Worm (Caenorhabditis elegans): ENCODE data around the gene ergi-1.

The ergi-1 gene

ce11 chrX:2058498-2059349 is 23.7 kb upstream of the ergi-1 start:
- peak; percentile 66; the same call in 1 of the 2 replicates for TF ChIP-seq flt-1 (GFP tag; IDR thresholded peaks at IDR 0.05)
- TF ChIP-seq klf-2 (GFP tag; conservative IDR thresholded peaks at IDR 0.05): 0 out of 2 replicates have a peak, but pooled peaks have one; percentile 52
- peak; percentile 77 for TF ChIP-seq tab-1 (GFP tag; IDR thresholded peaks at IDR 0.05)
- 0 out of 2 replicates have a peak, but pooled peaks have one; percentile 30 for TF ChIP-seq ztf-23 (GFP tag; IDR thresholded peaks at IDR 0.05)
- TF ChIP-seq ref-1 (GFP tag; conservative IDR thresholded peaks at IDR 0.05): 0 out of 2 replicates have a peak, but pooled peaks have one; percentile 25
- TF ChIP-seq T22C8.4 (GFP tag; IDR thresholded peaks at IDR 0.05): 0 out of 2 replicates have a peak, but pooled peaks have one; percentile 19

- TF ChIP-seq ztf-23 (GFP tag; IDR thresholded peaks at IDR 0.05) (0 out of 2 replicates have a peak, but pooled peaks have one; percentile 61), tab-1 (GFP tag; IDR thresholded peaks at IDR 0.05) (peak; percentile 81), flt-1 (GFP tag; IDR thresholded peaks at IDR 0.05) (peak; percentile 97), ref-1 (GFP tag; conservative IDR thresholded peaks at IDR 0.05) (peak; percentile 63; the same call in 1 of the 2 replicates)
These were observed 22.9 kb upstream of the ergi-1 start for ce11 chrX:2057828-2058418.

- 0 out of 2 replicates have a peak, but pooled peaks have one; percentile 25 for TF ChIP-seq ztf-23 (GFP tag; IDR thresholded peaks at IDR 0.05)
These were observed 21.8 kb upstream of the ergi-1 start for ce11 chrX:2056875-2057274.

ce11 chrX:2051602-2052001 is 16.5 kb upstream of the ergi-1 start, which contains the start of gene Y102A11A.1:
Gene Y102A11A.1 (plus strand): TSS chrX:2051824.
- no peak for TF ChIP-seq flt-1 (GFP tag; IDR thresholded peaks at IDR 0.05)
- no peak for TF ChIP-seq ztf-23 (GFP tag; IDR thresholded peaks at IDR 0.05)
- no peak for TF ChIP-seq cog-1 (tag; optimal IDR thresholded peaks at IDR 0.05)
- no peak for TF ChIP-seq T22C8.4 (GFP tag; IDR thresholded peaks at IDR 0.05)

ce11 chrX:2050212-2050611 is 15.1 kb upstream of the ergi-1 start:
- TF ChIP-seq cog-1 (tag; optimal IDR thresholded peaks at IDR 0.05) (no peak), ztf-23 (GFP tag; IDR thresholded peaks at IDR 0.05) (no peak), tab-1 (GFP tag; IDR thresholded peaks at IDR 0.05) (no peak), T22C8.4 (GFP tag; IDR thresholded peaks at IDR 0.05) (no peak), med-1 (GFP tag; optimal IDR thresholded peaks at IDR 0.05; ENCODE audit: insufficient read depth) (no peak), ztf-29 (GFP tag; IDR thresholded peaks at IDR 0.05) (no peak), flt-1 (GFP tag; IDR thresholded peaks at IDR 0.05) (no peak), klf-2 (GFP tag; conservative IDR thresholded peaks at IDR 0.05) (no peak), ref-1 (GFP tag; conservative IDR thresholded peaks at IDR 0.05) (no peak)

ce11 chrX:2048865-2049405 is 13.9 kb upstream of the ergi-1 start:
- no peak for TF ChIP-seq tab-1 (GFP tag; IDR thresholded peaks at IDR 0.05)
- TF ChIP-seq cog-1 (tag; optimal IDR thresholded peaks at IDR 0.05): no peak
- no peak for TF ChIP-seq flt-1 (GFP tag; IDR thresholded peaks at IDR 0.05)
- TF ChIP-seq T22C8.4 (GFP tag; IDR thresholded peaks at IDR 0.05): no peak
- no peak for TF ChIP-seq ztf-23 (GFP tag; IDR thresholded peaks at IDR 0.05)
- TF ChIP-seq ztf-29 (GFP tag; IDR thresholded peaks at IDR 0.05): no peak
- no peak for TF ChIP-seq med-1 (GFP tag; optimal IDR thresholded peaks at IDR 0.05; ENCODE audit: insufficient read depth)
- TF ChIP-seq klf-2 (GFP tag; conservative IDR thresholded peaks at IDR 0.05): no peak
- no peak for TF ChIP-seq ref-1 (GFP tag; conservative IDR thresholded peaks at IDR 0.05)

ce11 chrX:2047208-2047946 is 12.3 kb upstream of the ergi-1 start:
- TF ChIP-seq ztf-29 (GFP tag; IDR thresholded peaks at IDR 0.05): no peak
- no peak for TF ChIP-seq tab-1 (GFP tag; IDR thresholded peaks at IDR 0.05)
- no peak for TF ChIP-seq ref-1 (GFP tag; conservative IDR thresholded peaks at IDR 0.05)
- TF ChIP-seq klf-2 (GFP tag; conservative IDR thresholded peaks at IDR 0.05): no peak
- no peak for TF ChIP-seq flt-1 (GFP tag; IDR thresholded peaks at IDR 0.05)
- TF ChIP-seq med-1 (GFP tag; optimal IDR thresholded peaks at IDR 0.05; ENCODE audit: insufficient read depth): no peak
- no peak for TF ChIP-seq cog-1 (tag; optimal IDR thresholded peaks at IDR 0.05)
- no peak for TF ChIP-seq T22C8.4 (GFP tag; IDR thresholded peaks at IDR 0.05)
- TF ChIP-seq ztf-23 (GFP tag; IDR thresholded peaks at IDR 0.05): no peak

- peak; percentile 27 for TF ChIP-seq cog-1 (tag; optimal IDR thresholded peaks at IDR 0.05)
- no peak for TF ChIP-seq ztf-29 (GFP tag; IDR thresholded peaks at IDR 0.05)
- no peak for TF ChIP-seq klf-2 (GFP tag; conservative IDR thresholded peaks at IDR 0.05)
- TF ChIP-seq ref-1 (GFP tag; conservative IDR thresholded peaks at IDR 0.05): no peak
- TF ChIP-seq flt-1 (GFP tag; IDR thresholded peaks at IDR 0.05): 0 out of 2 replicates have a peak, but pooled peaks have one; percentile 40
- TF ChIP-seq T22C8.4 (GFP tag; IDR thresholded peaks at IDR 0.05): no peak
- TF ChIP-seq tab-1 (GFP tag; IDR thresholded peaks at IDR 0.05): no peak
- peak; percentile 59; the same call in 1 of the 2 replicates for TF ChIP-seq ztf-23 (GFP tag; IDR thresholded peaks at IDR 0.05)
These were observed 11.2 kb upstream of the ergi-1 start, which contains the start of gene igcm-4 for ce11 chrX:2046124-2046722. Gene igcm-4 (minus strand): TSS chrX:2046360.

ce11 chrX:2045603-2046002 is 10.5 kb upstream of the ergi-1 start:
- TF ChIP-seq med-1 (GFP tag; optimal IDR thresholded peaks at IDR 0.05; ENCODE audit: insufficient read depth) (no peak), flt-1 (GFP tag; IDR thresholded peaks at IDR 0.05) (no peak), T22C8.4 (GFP tag; IDR thresholded peaks at IDR 0.05) (no peak), cog-1 (tag; optimal IDR thresholded peaks at IDR 0.05) (no peak), tab-1 (GFP tag; IDR thresholded peaks at IDR 0.05) (no peak), ztf-23 (GFP tag; IDR thresholded peaks at IDR 0.05) (no peak), klf-2 (GFP tag; conservative IDR thresholded peaks at IDR 0.05) (no peak), ztf-29 (GFP tag; IDR thresholded peaks at IDR 0.05) (no peak)

Measured in whole organism, midembryonic.